Worm (Caenorhabditis elegans): Measurements from ENCODE around the gene F55F3.4.

Gene F55F3.4

DNA sequence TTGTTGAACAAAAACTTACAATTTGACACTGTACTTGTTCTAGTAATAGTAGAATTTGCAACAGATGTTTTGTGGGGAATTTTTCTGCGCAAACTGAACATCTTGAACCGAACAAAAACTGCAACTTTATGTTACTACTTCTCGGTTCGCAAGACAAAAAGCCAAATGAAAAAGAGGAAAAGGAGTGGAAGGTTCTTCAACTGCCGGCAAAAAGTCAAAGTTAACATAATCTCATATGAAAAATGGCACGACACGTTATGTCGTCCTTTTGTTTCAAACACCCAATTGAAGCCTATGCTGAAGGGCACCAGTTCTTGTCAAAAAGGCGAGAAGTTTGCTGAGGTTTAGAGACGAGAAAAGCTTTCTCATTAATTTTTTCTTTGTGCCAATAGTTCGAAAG, 38.1 kb downstream of the F55F3.4 start, which contains the start of gene twk-23:
twk-23 (minus strand) TSS at position 101 of the 400 bp plus-strand sequence.
- no peak for TF ChIP-seq dao-5 (tag; optimal IDR thresholded peaks at IDR 0.05)
- no peak for TF ChIP-seq W03F9.2 (tag; optimal IDR thresholded peaks at IDR 0.05)
- TF ChIP-seq him-1 (tag; optimal IDR thresholded peaks at IDR 0.05) = no peak

- no peak for TF ChIP-seq dao-5 (tag; optimal IDR thresholded peaks at IDR 0.05)
- TF ChIP-seq W03F9.2 (tag; optimal IDR thresholded peaks at IDR 0.05) = no peak
- no peak for TF ChIP-seq him-1 (tag; optimal IDR thresholded peaks at IDR 0.05)
These were observed 48.1 kb downstream of the F55F3.4 start for ce11 chrX:13833448-13833847.

- TF ChIP-seq dao-5 (tag; optimal IDR thresholded peaks at IDR 0.05) (no peak), W03F9.2 (tag; optimal IDR thresholded peaks at IDR 0.05) (no peak), him-1 (tag; optimal IDR thresholded peaks at IDR 0.05) (no peak)
These were observed 48.8 kb downstream of the F55F3.4 start, which contains the start of gene F19D8.2 for ce11 chrX:13834127-13834526. Gene F19D8.2 (plus strand): TSS chrX:13834427.

DNA sequence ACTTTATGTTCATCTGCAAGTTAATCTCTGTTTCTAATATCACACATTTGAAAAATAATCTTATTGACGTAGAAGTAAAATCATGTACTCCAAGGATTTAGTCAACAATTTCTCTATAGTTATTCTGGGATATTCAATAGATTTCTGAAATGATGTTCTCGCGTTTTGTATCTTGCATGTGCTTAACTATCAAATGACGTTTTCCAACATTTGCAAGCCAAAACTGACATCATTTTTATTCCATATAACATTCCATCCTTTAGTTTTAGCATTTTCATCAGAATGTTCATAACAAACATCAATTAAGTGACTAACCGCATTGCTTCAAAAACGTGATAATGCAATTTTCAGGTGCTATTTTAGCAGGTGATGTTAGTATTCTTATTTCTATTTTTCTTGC, 52.7 kb downstream of the F55F3.4 start:
- TF ChIP-seq him-1 (tag; optimal IDR thresholded peaks at IDR 0.05) (no peak), dao-5 (tag; optimal IDR thresholded peaks at IDR 0.05) (no peak), W03F9.2 (tag; optimal IDR thresholded peaks at IDR 0.05) (no peak)

All from whole organism, L4/young adult.